Worm (Caenorhabditis elegans) whole organism, early embryonic: ENCODE measurements around the gene srh-141.
A peak's percentile ranks its signal among the peaks of the same experiment; 100 is the strongest.

Experiments used
- B0310.2 ChIP-seq: sonication (generic microtip); optimal IDR thresholded peaks from 2 replicates; lab custom pipeline; 2016; ENCODE audit warnings: mild to moderate bottlenecking, missing genetic modification characterization, missing compliant biosample characterization
- F13C5.2 ChIP-seq: sonication (generic microtip); optimal IDR thresholded peaks from 2 replicates; lab custom pipeline; 2017; ENCODE audit warnings: mild to moderate bottlenecking, missing genetic modification characterization, inconsistent platforms, missing compliant biosample characterization
- aly-1 ChIP-seq: sonication (generic microtip); optimal IDR thresholded peaks from 2 replicates; lab custom pipeline; 2016; ENCODE audit warnings: missing genetic modification characterization, missing compliant biosample characterization
- ama-1 ChIP-seq: fragments of 150-350 bp; optimal IDR thresholded peaks from 2 replicates; lab custom pipeline; 2014
- ceh-13 ChIP-seq: fragments of 200-800 bp; sonication (Bioruptor generic); optimal IDR thresholded peaks from 2 replicates; lab custom pipeline; 2018; ENCODE audit warnings: mild to moderate bottlenecking, missing genetic modification characterization, missing compliant biosample characterization
- ceh-36 ChIP-seq: sonication (generic microtip); optimal IDR thresholded peaks from 2 replicates; lab custom pipeline; 2016; ENCODE audit warnings: missing genetic modification characterization, inconsistent platforms, missing compliant biosample characterization
- ets-7 ChIP-seq: sonication (generic microtip); optimal IDR thresholded peaks from 2 replicates; lab custom pipeline; 2016; ENCODE audit warnings: missing genotype, missing genetic modification characterization, missing compliant biosample characterization
- flt-1 ChIP-seq: fragments of 200-800 bp; sonication (Bioruptor generic); IDR thresholded peaks from 2 replicates; pipeline ENCODE4 v1.3.6; 2022; ENCODE audit warnings: missing genetic modification characterization, missing compliant biosample characterization
- hmbx-1 ChIP-seq: sonication (generic microtip); optimal IDR thresholded peaks from 2 replicates; lab custom pipeline; 2016; ENCODE audit warnings: mild to moderate bottlenecking, missing genetic modification characterization, missing compliant biosample characterization
- hmg-4 ChIP-seq: fragments of 200-800 bp; sonication (Bioruptor generic); optimal IDR thresholded peaks from 2 replicates; lab custom pipeline; 2018; ENCODE audit warnings: mild to moderate bottlenecking, missing genetic modification characterization, missing compliant biosample characterization
- hnd-1 ChIP-seq: sonication (generic microtip); optimal IDR thresholded peaks from 2 replicates; lab custom pipeline; 2016; ENCODE audit warnings: missing genetic modification characterization, missing compliant biosample characterization
- pes-1 ChIP-seq: fragments of 200-800 bp; sonication (Bioruptor generic); IDR thresholded peaks from 2 replicates; pipeline ENCODE4 v1.3.6; 2022; ENCODE audit warnings: missing genetic modification reagents, missing genetic modification characterization, missing compliant biosample characterization
- scrt-1 ChIP-seq: fragments of 200-800 bp; sonication (Bioruptor generic); IDR thresholded peaks from 2 replicates; pipeline ENCODE4 v1.3.6; 2022; ENCODE audit warnings: missing genetic modification characterization, missing compliant biosample characterization
- sea-1 ChIP-seq: fragments of 200-800 bp; sonication (Bioruptor generic); conservative IDR thresholded peaks from 2 replicates; pipeline ENCODE4 v1.3.6; 2022; ENCODE audit warnings: missing genetic modification characterization, missing compliant biosample characterization
- tbx-11 ChIP-seq: fragments of 200-800 bp; sonication (Bioruptor generic); IDR thresholded peaks from 2 replicates; pipeline ENCODE4 v1.3.6; 2022; ENCODE audit warnings: missing genetic modification characterization, missing compliant biosample characterization
- tbx-37 ChIP-seq: fragments of 200-800 bp; sonication (Bioruptor generic); conservative IDR thresholded peaks from 2 replicates; pipeline ENCODE4 v1.3.6; 2022; ENCODE audit warnings: missing genetic modification reagents, missing genetic modification characterization, missing compliant biosample characterization
- tra-4 ChIP-seq: sonication (generic microtip); optimal IDR thresholded peaks from 2 replicates; lab custom pipeline; 2017; ENCODE audit warnings: missing genetic modification characterization, missing compliant biosample characterization

Gene srh-141

DNA sequence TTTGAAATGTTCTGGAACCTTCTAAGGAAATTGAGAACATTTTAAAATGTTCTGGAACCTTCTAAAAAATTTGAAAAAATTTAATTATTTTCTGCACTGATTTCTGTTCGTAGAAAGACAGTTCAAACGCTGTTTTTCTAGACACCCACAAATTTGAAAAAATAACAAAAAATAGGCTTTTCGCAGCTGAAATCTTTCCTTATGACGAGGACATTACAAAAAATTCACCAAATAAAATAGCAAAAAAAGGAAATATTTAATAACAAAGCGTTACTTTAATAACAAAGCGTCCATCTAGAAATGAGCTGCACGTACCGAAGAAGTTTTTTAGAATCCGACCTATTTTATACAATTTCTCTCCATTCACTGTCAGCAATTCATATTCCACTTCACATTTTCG is at the start of gene srh-141:
Gene srh-141, plus strand, starts transcription at position 301 of the 400 bp plus-strand sequence.
- no peak for TF ChIP-seq tbx-37 (GFP tag; lab: Robert Waterston, UW)
- TF ChIP-seq pes-1 (GFP tag; lab: Robert Waterston, UW), result no peak
- TF ChIP-seq hmbx-1 (tag; lab: Kevin White, UChicago), result no peak
- TF ChIP-seq ceh-13, result no peak
- no peak for TF ChIP-seq ets-7 (tag; lab: Kevin White, UChicago)

DNA sequence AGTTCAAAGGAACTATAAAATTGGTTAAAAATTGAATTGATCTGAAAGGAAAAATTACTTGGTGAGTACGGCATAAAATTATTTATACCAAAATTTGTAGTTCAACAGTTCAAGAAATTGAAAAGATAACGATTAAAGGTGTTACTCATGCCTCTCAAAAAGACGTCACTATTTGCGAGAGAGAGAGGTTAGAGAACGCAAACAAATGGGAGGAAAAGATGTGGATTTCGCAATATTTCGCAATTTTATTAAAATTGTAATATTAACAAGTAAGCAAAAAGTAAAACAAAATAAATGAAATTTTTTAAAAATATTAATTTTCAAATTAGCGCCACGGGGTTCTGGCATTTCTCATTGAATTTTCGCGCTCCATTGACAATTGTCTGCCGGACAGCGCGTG is 48.6 kb upstream of the srh-141 start, which contains the start of gene F13A7.11:
Gene F13A7.11, minus strand, starts transcription at position 174 of the 400 bp plus-strand sequence.
- TF ChIP-seq ceh-36 (tag; lab: Kevin White, UChicago), result no peak
- no peak for TF ChIP-seq sea-1 (GFP tag; lab: Robert Waterston, UW)
- no peak for TF ChIP-seq F13C5.2 (tag; lab: Kevin White, UChicago)

DNA sequence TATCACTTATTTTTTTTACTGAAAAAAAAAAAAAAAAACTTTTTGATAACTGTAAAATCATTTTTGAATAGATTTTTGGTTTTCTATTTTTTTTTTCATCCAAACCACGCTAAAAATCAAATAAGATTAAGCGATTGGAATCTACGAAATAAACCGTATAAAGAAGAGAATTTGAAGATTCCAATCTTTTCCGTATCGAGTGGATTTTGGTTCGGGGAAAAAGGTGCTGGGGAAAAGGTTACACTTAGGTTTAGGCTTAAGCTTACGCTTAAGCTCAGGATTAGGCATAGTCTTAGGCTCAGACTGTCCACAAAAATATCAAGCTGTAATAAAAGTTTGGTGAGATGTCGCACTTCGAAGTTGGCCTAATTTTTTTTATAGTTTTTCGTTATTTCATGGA is 48.0 kb upstream of the srh-141 start, which contains the start of gene F13A7.12:
Gene F13A7.12, plus strand, starts transcription at position 301 of the 400 bp plus-strand sequence.
- TF ChIP-seq scrt-1 (GFP tag; lab: Robert Waterston, UW) (no peak), flt-1 (GFP tag; lab: Robert Waterston, UW) (no peak), aly-1 (tag; lab: Kevin White, UChicago) (no peak), pes-1 (GFP tag; lab: Robert Waterston, UW) (no peak), sea-1 (GFP tag; lab: Robert Waterston, UW) (no peak), tra-4 (no peak), tbx-11 (GFP tag; lab: Robert Waterston, UW) (no peak), ama-1 (lab: Kevin White, UChicago) (no peak), tbx-37 (GFP tag; lab: Robert Waterston, UW) (no peak), ceh-13 (no peak), hmbx-1 (tag; lab: Kevin White, UChicago) (no peak), B0310.2 (tag; lab: Kevin White, UChicago) (no peak), ets-7 (tag; lab: Kevin White, UChicago) (no peak), hmg-4 (no peak), hnd-1 (tag; lab: Kevin White, UChicago) (no peak), F13C5.2 (tag; lab: Kevin White, UChicago) (no peak), ceh-36 (tag; lab: Kevin White, UChicago) (no peak)

DNA sequence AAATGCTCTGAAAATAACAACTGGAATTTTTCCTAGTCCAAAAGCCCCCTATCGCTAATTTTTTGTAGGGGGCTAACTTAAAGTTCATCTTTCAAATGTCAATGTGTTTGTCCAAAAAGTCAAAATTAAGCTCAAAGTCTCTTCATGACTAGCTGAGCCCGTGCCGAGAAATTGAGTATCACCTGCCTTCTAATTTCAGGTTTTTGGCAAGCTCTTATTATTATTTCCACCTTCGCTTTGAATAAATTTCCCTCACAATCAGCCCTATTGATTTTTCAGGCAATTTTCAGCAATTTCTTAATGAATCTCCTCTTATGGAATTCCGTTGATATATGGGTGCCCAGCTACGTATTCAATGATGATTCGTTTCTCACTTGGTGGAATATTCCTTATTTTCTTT is 44.3 kb upstream of the srh-141 start, which contains the start of gene sre-36:
Gene sre-36, plus strand, starts transcription at position 301 of the 400 bp plus-strand sequence.
- TF ChIP-seq scrt-1 (GFP tag; lab: Robert Waterston, UW) (no peak), flt-1 (GFP tag; lab: Robert Waterston, UW) (no peak)

DNA sequence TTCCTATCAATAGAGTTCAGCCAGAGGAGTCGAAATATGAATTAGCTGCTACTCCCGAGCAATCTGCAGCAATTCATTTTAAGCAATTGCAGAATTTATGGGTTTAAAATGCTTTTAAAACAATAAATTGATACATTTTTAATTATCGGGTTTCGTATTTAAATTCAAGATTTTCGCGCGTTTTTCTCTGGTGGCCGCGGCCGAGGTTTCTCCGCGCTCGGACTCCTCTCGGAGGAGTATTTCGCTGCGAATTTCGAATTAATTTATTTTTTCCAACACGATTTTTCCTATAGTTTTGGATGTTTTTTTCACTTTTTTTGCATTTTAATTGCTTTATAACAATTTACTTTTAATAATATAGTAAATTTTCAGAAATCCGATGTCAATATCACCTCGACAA is 42.2 kb upstream of the srh-141 start, which contains the start of gene F13A7.14:
Gene F13A7.14, plus strand, starts transcription at position 373 of the 400 bp plus-strand sequence.
- TF ChIP-seq tbx-37 (GFP tag; lab: Robert Waterston, UW) (peak; percentile 84), hmg-4 (peak; percentile 19), hmbx-1 (tag; lab: Kevin White, UChicago) (no peak), pes-1 (GFP tag; lab: Robert Waterston, UW) (peak; percentile 64)

DNA sequence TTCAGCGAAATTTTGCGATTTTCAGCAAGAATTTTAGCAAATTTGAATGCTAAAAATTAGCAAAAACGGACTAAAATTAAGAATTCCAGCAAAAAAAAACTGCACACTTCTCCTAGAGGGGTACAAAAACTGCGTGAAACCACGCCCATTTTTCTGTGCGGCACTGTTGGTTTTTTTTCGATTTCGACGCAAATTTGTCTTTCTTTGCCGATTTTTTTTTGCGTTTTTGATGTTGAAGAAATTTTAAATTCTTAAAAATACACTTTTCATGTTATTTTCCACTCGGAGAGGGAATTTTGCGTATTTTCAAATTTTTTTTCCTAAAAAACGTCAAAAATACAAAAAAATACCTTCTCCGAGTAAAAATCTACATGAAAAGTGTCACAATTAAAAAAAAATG is 39.8 kb upstream of the srh-141 start, which contains the start of gene syp-1:
Gene syp-1, plus strand, starts transcription at position 301 of the 400 bp plus-strand sequence.
- no peak for TF ChIP-seq scrt-1 (GFP tag; lab: Robert Waterston, UW)
- TF ChIP-seq hmbx-1 (tag; lab: Kevin White, UChicago), result no peak
- no peak for TF ChIP-seq hmg-4
- TF ChIP-seq tbx-37 (GFP tag; lab: Robert Waterston, UW), result no peak
- TF ChIP-seq sea-1 (GFP tag; lab: Robert Waterston, UW), result no peak
- no peak for TF ChIP-seq hnd-1 (tag; lab: Kevin White, UChicago)

DNA sequence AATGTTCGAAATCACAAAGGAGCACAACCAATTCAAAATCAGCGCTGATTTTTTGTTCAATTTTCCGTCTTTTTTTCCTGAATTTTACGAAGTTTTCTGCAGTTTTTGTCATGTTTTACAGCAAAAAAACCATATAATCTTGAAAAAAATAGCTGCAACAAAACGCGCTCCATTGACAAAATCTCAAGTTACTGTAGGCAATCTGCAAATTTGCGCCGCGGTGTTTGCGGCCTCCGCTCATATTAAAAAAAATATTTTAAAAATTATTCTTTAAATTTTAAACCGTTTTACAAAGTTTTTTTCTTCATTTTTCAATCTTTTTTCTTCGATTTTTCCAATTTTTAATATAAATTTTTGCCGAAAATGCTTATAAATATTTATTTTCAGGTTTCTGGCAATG is 38.4 kb upstream of the srh-141 start:
- TF ChIP-seq scrt-1 (GFP tag; lab: Robert Waterston, UW), result no peak

DNA sequence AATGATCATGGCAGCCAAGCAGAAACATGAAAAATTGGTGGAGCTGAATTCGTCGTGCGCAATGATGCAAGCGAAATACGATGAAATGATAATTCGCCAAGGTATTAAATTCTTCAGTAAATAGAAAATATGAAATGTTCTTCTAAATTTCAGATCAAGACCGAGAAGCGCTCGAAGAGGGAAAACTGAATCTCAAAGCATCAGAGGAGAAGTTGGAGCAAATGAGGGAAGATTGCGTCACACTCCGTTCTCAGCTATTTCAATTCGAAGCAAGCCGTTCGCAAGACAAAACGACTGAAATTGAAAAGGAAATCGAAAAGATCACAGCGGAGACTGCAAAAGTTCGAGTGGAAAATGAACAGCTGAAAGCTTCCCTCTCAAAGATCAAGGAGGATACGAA is 37.4 kb upstream of the srh-141 start:
- TF ChIP-seq tra-4 (no peak), ceh-13 (no peak), pes-1 (GFP tag; lab: Robert Waterston, UW) (no peak), scrt-1 (GFP tag; lab: Robert Waterston, UW) (no peak), sea-1 (GFP tag; lab: Robert Waterston, UW) (no peak), F13C5.2 (tag; lab: Kevin White, UChicago) (no peak), aly-1 (tag; lab: Kevin White, UChicago) (no peak), flt-1 (GFP tag; lab: Robert Waterston, UW) (no peak), tbx-11 (GFP tag; lab: Robert Waterston, UW) (no peak), B0310.2 (tag; lab: Kevin White, UChicago) (no peak), hmbx-1 (tag; lab: Kevin White, UChicago) (no peak), hnd-1 (tag; lab: Kevin White, UChicago) (no peak), ama-1 (lab: Kevin White, UChicago) (no peak), tbx-37 (GFP tag; lab: Robert Waterston, UW) (no peak), ceh-36 (tag; lab: Kevin White, UChicago) (no peak), ets-7 (tag; lab: Kevin White, UChicago) (no peak), hmg-4 (no peak)

DNA sequence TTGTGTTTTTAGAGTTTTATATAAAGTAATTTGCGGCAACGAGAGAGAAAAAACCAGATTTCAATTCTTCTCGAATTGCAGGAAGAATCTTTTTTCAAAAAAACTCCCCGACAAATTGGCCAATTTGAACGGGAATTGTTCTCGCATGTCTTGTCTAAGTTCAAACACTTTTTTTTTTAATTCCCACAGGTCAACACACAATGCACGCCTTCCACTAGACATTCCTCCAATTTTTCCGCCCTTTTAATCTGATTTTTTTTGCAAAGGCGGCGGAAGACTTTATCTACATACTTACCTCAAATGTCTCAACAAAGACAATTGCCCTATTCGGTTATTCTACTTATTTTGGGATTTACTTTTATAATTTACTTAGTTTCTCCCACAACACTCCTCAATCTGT is 36.1 kb upstream of the srh-141 start, which contains the start of gene F26D2.3:
Gene F26D2.3, plus strand, starts transcription at position 301 of the 400 bp plus-strand sequence.
- TF ChIP-seq scrt-1 (GFP tag; lab: Robert Waterston, UW) (no peak), tbx-11 (GFP tag; lab: Robert Waterston, UW) (no peak), aly-1 (tag; lab: Kevin White, UChicago) (no peak), hmg-4 (no peak), pes-1 (GFP tag; lab: Robert Waterston, UW) (no peak)
